Worm (Caenorhabditis elegans) whole organism, early embryonic: ENCODE results near the gene rcan-1.
A peak's percentile ranks its signal among the peaks of the same experiment; 100 is the strongest.

Experiments
- B0310.2 ChIP-seq: sonication (generic microtip); optimal IDR thresholded peaks from 2 replicates; lab custom pipeline; 2016; ENCODE audit warnings: mild to moderate bottlenecking, missing genetic modification characterization, missing compliant biosample characterization
- F13C5.2 ChIP-seq: sonication (generic microtip); optimal IDR thresholded peaks from 2 replicates; lab custom pipeline; 2017; ENCODE audit warnings: mild to moderate bottlenecking, missing genetic modification characterization, inconsistent platforms, missing compliant biosample characterization
- aly-1 ChIP-seq: sonication (generic microtip); optimal IDR thresholded peaks from 2 replicates; lab custom pipeline; 2016; ENCODE audit warnings: missing genetic modification characterization, missing compliant biosample characterization
- ama-1 ChIP-seq: fragments of 150-350 bp; optimal IDR thresholded peaks from 2 replicates; lab custom pipeline; 2014
- ceh-13 ChIP-seq: fragments of 200-800 bp; sonication (Bioruptor generic); optimal IDR thresholded peaks from 2 replicates; lab custom pipeline; 2018; ENCODE audit warnings: mild to moderate bottlenecking, missing genetic modification characterization, missing compliant biosample characterization
- ceh-36 ChIP-seq: sonication (generic microtip); optimal IDR thresholded peaks from 2 replicates; lab custom pipeline; 2016; ENCODE audit warnings: missing genetic modification characterization, inconsistent platforms, missing compliant biosample characterization
- ets-7 ChIP-seq: sonication (generic microtip); optimal IDR thresholded peaks from 2 replicates; lab custom pipeline; 2016; ENCODE audit warnings: missing genotype, missing genetic modification characterization, missing compliant biosample characterization
- flt-1 ChIP-seq: fragments of 200-800 bp; sonication (Bioruptor generic); IDR thresholded peaks from 2 replicates; pipeline ENCODE4 v1.3.6; 2022; ENCODE audit warnings: missing genetic modification characterization, missing compliant biosample characterization
- hmbx-1 ChIP-seq: sonication (generic microtip); optimal IDR thresholded peaks from 2 replicates; lab custom pipeline; 2016; ENCODE audit warnings: mild to moderate bottlenecking, missing genetic modification characterization, missing compliant biosample characterization
- hmg-4 ChIP-seq: fragments of 200-800 bp; sonication (Bioruptor generic); optimal IDR thresholded peaks from 2 replicates; lab custom pipeline; 2018; ENCODE audit warnings: mild to moderate bottlenecking, missing genetic modification characterization, missing compliant biosample characterization
- hnd-1 ChIP-seq: sonication (generic microtip); optimal IDR thresholded peaks from 2 replicates; lab custom pipeline; 2016; ENCODE audit warnings: missing genetic modification characterization, missing compliant biosample characterization
- pes-1 ChIP-seq: fragments of 200-800 bp; sonication (Bioruptor generic); IDR thresholded peaks from 2 replicates; pipeline ENCODE4 v1.3.6; 2022; ENCODE audit warnings: missing genetic modification reagents, missing genetic modification characterization, missing compliant biosample characterization
- scrt-1 ChIP-seq: fragments of 200-800 bp; sonication (Bioruptor generic); IDR thresholded peaks from 2 replicates; pipeline ENCODE4 v1.3.6; 2022; ENCODE audit warnings: missing genetic modification characterization, missing compliant biosample characterization
- sea-1 ChIP-seq: fragments of 200-800 bp; sonication (Bioruptor generic); conservative IDR thresholded peaks from 2 replicates; pipeline ENCODE4 v1.3.6; 2022; ENCODE audit warnings: missing genetic modification characterization, missing compliant biosample characterization
- tbx-11 ChIP-seq: fragments of 200-800 bp; sonication (Bioruptor generic); IDR thresholded peaks from 2 replicates; pipeline ENCODE4 v1.3.6; 2022; ENCODE audit warnings: missing genetic modification characterization, missing compliant biosample characterization
- tbx-37 ChIP-seq: fragments of 200-800 bp; sonication (Bioruptor generic); conservative IDR thresholded peaks from 2 replicates; pipeline ENCODE4 v1.3.6; 2022; ENCODE audit warnings: missing genetic modification reagents, missing genetic modification characterization, missing compliant biosample characterization
- tra-4 ChIP-seq: sonication (generic microtip); optimal IDR thresholded peaks from 2 replicates; lab custom pipeline; 2017; ENCODE audit warnings: missing genetic modification characterization, missing compliant biosample characterization

Gene rcan-1

DNA sequence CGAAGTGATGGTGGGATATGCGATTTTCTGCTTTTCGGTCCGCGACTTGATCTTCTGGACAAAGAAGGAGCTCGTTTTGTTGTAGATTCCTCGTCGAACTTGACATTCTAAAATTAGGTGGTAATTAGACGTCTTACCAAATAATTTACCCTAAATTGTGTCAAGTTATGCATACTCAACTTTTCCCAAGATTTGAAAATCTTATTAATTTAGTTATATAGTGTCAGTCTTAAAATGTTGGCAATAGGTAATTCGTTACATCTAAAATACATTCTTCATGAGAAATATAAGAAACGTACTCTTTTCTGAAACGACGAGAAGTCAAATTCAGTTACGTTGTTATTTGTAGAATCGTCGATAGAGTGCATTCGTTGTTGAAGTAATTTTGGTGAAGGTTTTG, 23.6 kb upstream of the rcan-1 start:
- TF ChIP-seq F13C5.2 (no peak), ceh-36 (tag; lab: Kevin White, UChicago) (no peak)

DNA sequence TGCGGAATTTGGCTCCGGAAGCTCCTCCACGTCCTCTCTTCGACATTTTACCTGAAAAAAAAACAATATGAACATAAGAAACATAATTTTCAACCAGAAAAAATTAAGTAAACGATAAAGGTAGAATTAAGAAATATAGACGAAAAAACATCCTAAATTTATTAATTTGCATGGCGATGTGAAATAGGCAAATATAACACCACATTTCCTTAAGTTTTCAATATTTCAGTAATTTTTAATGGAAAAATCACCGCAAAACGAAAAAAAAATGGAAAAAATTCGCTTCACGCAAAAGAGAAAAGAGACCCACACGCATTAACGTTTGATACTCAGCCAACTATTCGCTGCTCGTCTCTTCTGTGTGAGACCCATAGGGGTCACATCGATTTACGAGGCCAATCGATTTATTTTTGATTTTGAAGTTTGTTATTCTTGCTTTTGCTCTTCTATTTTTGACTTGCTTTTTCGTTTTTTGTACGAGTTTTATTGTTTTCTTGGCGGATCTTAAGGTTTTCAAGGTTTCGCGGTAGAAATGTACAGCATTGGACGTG, 22.3 kb upstream of the rcan-1 start, which contains the start of gene rpl-23:
TSS of gene rpl-23 (minus strand) at position 51 of the 551 bp plus-strand sequence.
- TF ChIP-seq F13C5.2: peak; percentile 54
- no peak for TF ChIP-seq hmg-4 (GFP tag; lab: Kevin White, UChicago)
- no peak for TF ChIP-seq pes-1 (GFP tag; lab: Robert Waterston, UW)
- TF ChIP-seq tra-4 (tag; lab: Kevin White, UChicago): no peak
- no peak for TF ChIP-seq sea-1 (GFP tag; lab: Robert Waterston, UW)
- no peak for TF ChIP-seq ceh-13 (GFP tag; lab: Kevin White, UChicago)
- no peak for TF ChIP-seq B0310.2 (tag; lab: Kevin White, UChicago)
- TF ChIP-seq hnd-1 (tag; lab: Kevin White, UChicago): no peak
- no peak for TF ChIP-seq aly-1 (tag; lab: Kevin White, UChicago)
- TF ChIP-seq hmbx-1 (tag; lab: Kevin White, UChicago): no peak
- TF ChIP-seq ama-1 (lab: Kevin White, UChicago): no peak
- no peak for TF ChIP-seq tbx-11
- TF ChIP-seq flt-1: no peak
- no peak for TF ChIP-seq scrt-1
- no peak for TF ChIP-seq ets-7 (tag; lab: Kevin White, UChicago)
- TF ChIP-seq tbx-37 (GFP tag; lab: Robert Waterston, UW): 0 out of 2 replicates have a peak, but pooled peaks have one; percentile 14

DNA sequence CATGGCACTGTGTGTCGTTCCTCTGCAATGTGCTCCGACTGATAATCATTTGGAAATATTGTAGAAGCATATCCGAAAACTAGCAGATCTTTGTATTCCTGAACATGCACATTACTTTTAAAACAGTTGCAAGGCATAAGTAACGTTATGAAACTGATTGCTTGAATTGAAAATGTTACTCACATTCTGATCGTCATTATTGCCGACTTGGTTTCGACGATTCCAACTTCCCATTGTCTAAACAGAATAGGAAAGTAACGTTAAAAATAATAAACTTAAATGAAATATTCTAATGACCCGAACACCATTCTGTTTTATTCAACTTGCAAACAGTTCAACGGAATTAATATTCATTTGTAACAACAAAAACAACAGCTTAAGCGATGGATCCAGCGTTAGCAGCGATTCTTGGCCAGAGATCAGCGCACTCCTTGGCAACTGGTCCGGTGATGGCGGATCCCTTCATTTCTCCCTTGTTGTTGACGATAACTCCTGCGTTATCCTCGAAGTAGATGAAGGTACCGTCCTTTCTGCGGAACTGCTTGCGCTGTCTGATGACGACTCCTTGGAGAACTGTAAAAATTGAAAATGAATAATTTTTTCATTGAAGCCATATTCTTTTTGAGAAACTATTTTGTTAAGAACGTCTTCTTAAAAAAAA, 21.5 kb upstream of the rcan-1 start, which contains the start of gene swp-1:
TSS of gene swp-1 (minus strand) at position 298 of the 661 bp plus-strand sequence.
- TF ChIP-seq ama-1 (lab: Kevin White, UChicago) (peak; percentile 5), tbx-11 (no peak)

DNA sequence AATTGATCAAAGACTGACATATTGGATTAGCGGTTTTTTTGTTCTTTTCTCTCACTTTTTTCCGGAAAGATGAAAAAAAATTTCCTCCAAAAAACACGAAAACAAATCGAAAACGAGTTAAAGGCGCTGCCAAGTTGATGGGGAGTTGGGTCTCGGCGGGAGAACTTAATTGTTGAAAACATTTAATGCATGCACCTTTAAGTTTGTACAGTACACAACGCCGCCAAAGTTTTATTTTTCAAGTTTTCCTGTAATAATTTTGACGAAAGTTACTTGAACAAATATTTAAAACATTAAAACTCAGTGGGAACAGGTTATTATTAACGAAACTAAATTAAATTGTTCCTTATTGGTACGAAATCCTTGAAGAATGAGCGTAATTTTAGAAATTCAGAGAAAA, 17.6 kb upstream of the rcan-1 start:
- no peak for TF ChIP-seq ceh-36 (tag; lab: Kevin White, UChicago)
- no peak for TF ChIP-seq flt-1
- TF ChIP-seq hnd-1 (tag; lab: Kevin White, UChicago): no peak
- TF ChIP-seq F13C5.2: no peak
- no peak for TF ChIP-seq hmg-4 (GFP tag; lab: Kevin White, UChicago)
- no peak for TF ChIP-seq aly-1 (tag; lab: Kevin White, UChicago)
- no peak for TF ChIP-seq tbx-11
- TF ChIP-seq sea-1 (GFP tag; lab: Robert Waterston, UW): no peak
- TF ChIP-seq ceh-13 (GFP tag; lab: Kevin White, UChicago): no peak
- TF ChIP-seq tra-4 (tag; lab: Kevin White, UChicago): no peak
- TF ChIP-seq tbx-37 (GFP tag; lab: Robert Waterston, UW): no peak

DNA sequence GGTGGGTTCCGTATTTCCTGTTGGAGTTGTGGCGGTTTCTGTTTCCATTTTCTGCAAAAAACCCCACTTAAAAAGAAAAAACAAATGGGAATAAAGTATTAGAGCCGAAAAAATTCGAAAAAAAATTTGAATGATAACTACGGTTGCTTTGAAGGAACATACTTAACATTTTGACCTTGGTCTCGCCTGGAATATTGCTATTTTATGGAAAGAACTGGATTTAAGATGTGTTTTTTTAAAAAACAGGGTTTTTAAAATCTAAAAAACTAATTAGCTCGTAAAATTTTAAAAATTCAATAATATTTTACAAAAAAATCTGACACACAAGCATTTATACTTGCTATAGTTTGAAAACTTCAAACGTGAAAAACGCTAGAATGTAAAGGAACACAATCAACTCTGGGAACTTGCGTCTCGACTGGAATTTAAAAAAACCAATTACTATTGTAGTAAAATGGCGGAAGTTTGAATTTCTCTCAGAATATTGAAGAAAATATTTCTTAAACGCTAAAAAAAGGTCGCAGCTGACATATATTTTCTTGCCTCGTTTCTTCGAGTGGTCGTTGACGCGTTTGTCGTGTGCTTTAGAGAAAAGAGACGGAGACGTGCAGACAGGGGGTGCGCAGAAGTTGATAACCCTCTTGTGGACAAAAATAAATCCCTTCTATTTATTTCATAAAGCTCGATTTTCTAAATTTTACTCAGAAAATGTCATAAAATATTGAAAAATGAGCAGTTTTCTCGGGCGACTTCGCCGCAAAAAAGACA, 14.2 kb upstream of the rcan-1 start, which contains the start of the genes lgg-3 and rgs-5:
TSS of gene lgg-3 (minus strand) at position 51 of the 768 bp plus-strand sequence.
TSS of gene rgs-5 (plus strand) at position 593 of the 768 bp plus-strand sequence.
- no peak for TF ChIP-seq ceh-36 (tag; lab: Kevin White, UChicago)
- no peak for TF ChIP-seq hnd-1 (tag; lab: Kevin White, UChicago)
- no peak for TF ChIP-seq ama-1 (lab: Kevin White, UChicago)
- TF ChIP-seq pes-1 (GFP tag; lab: Robert Waterston, UW): no peak
- TF ChIP-seq flt-1: no peak
- TF ChIP-seq tbx-37 (GFP tag; lab: Robert Waterston, UW): no peak
- no peak for TF ChIP-seq aly-1 (tag; lab: Kevin White, UChicago)
- no peak for TF ChIP-seq hmg-4 (GFP tag; lab: Kevin White, UChicago)
- no peak for TF ChIP-seq hmbx-1 (tag; lab: Kevin White, UChicago)
- TF ChIP-seq B0310.2 (tag; lab: Kevin White, UChicago): no peak
- no peak for TF ChIP-seq tbx-11
- TF ChIP-seq ets-7 (tag; lab: Kevin White, UChicago): no peak
- TF ChIP-seq tra-4 (tag; lab: Kevin White, UChicago): no peak

DNA sequence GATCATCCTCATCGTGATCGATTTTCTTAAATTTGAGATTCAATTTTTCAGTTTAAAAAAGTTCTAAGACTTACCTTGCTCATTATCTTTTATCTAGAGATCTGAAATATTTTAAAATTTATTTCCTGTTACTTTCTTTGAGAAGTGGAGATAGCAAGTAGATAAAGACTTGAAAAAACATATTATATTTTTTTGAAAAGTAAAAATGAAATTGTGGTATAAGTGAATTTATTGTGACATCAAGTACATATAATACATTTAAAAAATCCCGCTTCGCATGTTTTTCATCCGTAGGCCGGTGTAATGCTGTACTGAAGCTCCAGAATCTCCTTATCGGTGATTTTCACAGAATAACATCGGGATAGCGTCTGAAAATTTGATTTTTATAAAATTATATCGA, 13.4 kb upstream of the rcan-1 start, which contains the start of gene B0336.7:
TSS of gene B0336.7 (minus strand) at position 101 of the 400 bp plus-strand sequence.
- TF ChIP-seq hmbx-1 (tag; lab: Kevin White, UChicago): no peak
- TF ChIP-seq hmg-4 (GFP tag; lab: Kevin White, UChicago): no peak
- no peak for TF ChIP-seq ceh-36 (tag; lab: Kevin White, UChicago)
- TF ChIP-seq ama-1 (lab: Kevin White, UChicago): no peak
- TF ChIP-seq ets-7 (tag; lab: Kevin White, UChicago): no peak
- TF ChIP-seq scrt-1: no peak
- TF ChIP-seq aly-1 (tag; lab: Kevin White, UChicago): no peak
- TF ChIP-seq pes-1 (GFP tag; lab: Robert Waterston, UW): no peak
- no peak for TF ChIP-seq tbx-37 (GFP tag; lab: Robert Waterston, UW)
- no peak for TF ChIP-seq F13C5.2
- TF ChIP-seq ceh-13 (GFP tag; lab: Kevin White, UChicago): no peak

DNA sequence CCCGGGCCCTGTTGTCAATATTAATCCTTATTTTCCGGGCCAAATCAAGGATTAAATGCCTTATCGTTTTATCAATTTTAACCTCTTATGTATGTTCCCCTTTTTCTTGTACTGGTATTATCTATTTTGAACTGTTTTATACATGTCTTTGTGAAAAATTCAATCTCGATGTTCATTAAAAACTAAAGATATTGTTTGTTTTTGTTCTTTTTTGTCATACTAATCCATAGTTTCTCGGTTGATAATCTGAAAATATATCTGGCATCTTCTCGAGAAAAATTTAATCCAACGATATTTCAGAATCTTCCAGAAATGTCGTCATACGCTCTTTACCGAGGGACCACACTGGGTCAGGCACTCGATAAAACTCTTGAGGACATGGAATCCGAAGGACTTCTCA, 9.8 kb upstream of the rcan-1 start, which contains the start of gene B0336.13:
TSS of gene B0336.13 (plus strand) at position 301 of the 400 bp plus-strand sequence.
- TF ChIP-seq ceh-36 (tag; lab: Kevin White, UChicago) (peak; percentile 22), sea-1 (GFP tag; lab: Robert Waterston, UW) (no peak)
